Worm (Caenorhabditis elegans): ENCODE data around the gene T20G5.9.
"Not testable (repeated sequence)": the region's sequence is repeated elsewhere in the genome, so short reads cannot be mapped to it uniquely, and the experiment has no call there.

Gene T20G5.9

DNA sequence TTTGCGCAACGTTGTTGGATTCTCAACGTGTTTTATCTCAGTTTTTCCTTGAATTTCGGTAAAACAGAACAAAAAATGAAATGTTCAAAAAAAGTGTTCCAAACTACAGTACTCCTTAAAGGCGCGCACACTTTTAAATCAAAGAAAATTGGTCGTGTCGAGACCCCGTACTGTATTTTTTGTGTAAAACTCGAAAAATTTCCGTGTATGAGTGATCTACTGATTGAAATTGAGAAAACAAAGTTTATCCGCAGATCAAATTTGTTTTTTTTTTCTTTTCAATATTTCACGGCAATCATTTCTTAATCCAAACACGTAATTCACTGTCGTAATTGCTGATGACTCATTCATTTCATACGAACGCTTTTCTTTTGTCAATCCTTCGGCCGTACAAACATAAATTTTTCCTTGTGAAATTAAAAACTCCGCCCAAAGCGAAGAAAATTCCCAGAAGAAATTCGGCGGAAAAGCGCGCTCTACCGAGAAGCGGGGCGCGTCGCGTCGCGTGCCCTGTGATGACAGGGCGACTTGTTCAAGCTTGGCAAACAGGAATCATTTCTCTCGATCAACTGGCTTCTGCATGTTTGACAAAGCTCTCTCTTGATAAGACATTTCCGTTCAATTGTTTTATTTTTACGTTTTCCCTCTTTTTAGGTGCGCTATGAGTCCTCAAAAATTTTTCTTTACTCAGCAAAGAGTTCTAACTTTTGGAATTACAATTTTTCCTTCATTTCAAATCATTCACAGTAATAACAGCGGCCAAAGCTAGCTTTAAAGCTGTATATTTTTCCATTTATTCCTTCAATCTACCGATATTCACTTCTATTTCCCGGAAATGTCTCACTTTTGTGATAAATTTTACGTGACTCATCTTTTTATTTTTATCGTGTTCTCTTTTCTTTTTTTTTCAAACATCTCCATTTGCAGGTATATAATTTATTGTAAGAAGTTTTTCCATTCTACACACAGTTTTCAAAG lies 6.5 kb upstream of the T20G5.9 start, which contains the start of gene chc-1:
Gene chc-1, plus strand, starts transcription at position 928 of the 978 bp plus-strand sequence.
- no peak for TF ChIP-seq unc-62 (GFP tag; optimal IDR thresholded peaks at IDR 0.05)

DNA sequence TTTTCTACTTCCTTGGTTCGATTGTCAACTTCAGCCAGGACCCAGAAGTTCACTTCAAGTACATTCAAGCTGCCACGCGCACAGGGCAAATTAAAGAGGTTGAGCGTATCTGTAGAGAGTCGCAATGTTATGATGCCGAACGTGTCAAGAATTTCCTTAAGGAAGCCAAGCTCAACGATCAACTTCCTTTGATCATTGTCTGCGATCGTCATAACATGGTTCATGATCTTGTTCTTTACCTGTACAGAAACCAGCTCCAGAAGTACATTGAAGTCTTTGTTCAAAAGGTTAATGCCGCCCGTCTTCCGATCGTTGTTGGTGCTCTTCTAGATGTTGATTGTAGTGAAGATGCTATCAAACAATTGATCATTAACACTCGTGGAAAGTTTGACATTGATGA lies 3.3 kb upstream of the T20G5.9 start:
- no peak for TF ChIP-seq unc-62 (GFP tag; optimal IDR thresholded peaks at IDR 0.05)

DNA sequence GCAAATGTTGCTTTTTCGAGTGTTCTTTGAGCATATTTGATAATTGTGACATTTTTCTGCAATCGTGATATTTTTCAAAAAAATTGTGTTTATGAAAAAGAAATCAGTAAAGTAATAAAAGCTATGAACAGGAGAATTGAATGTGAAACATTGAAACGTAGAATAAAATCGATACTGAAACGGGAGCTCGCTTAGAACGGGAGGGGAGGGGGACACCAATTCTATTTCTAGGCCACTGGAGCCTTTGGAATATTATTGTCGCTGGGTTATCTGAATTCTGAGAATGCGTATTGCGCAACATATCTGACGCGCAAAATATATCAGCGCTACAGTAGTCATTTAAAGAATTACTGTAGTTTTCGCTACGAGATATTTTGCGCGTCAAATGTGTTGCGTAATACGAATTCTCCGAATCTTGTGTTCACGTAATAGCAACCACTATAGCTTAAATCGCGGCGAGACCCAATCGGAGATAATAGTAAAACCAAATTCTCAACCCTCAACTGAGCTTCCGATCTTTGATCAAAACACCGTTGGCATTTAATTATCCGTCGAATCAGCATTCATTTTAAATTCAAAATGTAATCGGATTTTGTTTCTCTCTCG lies 2.4 kb downstream of the T20G5.9 start, which contains the start of the genes blos-1 and best-18:
Gene blos-1, minus strand, starts transcription at position 58 of the 606 bp plus-strand sequence.
Gene best-18, plus strand, starts transcription at position 508 of the 606 bp plus-strand sequence.
- TF ChIP-seq unc-62 (GFP tag; optimal IDR thresholded peaks at IDR 0.05): no peak

DNA sequence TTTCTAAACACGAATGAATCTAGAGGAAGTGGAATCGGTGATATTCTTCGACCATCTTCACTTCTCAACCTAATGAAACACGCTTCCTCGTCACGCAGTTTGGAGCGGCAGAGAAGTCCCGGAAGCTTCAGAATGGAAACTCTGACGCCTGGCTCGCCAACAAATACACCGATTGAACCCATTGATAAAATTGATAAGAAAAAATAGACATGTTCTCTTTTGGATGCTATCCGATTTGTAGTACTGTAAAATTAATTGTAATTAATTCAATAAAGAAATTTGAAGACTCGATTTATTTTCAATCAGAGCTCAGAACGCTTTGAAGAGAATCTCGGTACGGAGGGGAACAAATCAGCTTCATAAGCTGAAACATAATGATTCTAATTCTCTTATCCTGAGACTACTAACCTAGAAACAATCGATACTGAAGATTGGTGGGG lies 4.9 kb downstream of the T20G5.9 start:
- TF ChIP-seq unc-62 (GFP tag; optimal IDR thresholded peaks at IDR 0.05): no peak

DNA sequence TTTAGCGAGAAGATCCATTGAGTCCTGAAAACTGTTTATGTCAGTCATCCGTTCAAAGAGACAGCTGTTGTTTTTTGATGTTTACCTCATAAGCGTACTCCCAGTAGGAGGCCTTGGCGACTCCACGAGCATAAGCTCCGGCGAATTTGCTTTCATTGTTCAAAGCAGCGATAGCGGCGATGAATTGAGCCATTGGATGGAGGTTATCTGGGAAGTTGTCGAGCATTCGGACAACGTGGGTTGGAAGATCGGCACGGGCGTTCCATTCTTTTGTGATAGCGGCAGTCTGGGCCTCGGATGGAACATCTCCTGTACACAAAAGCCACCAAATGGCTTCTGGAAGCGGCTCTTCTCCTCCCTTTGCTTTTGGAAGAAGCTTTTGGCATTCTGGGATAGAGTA lies 6.2 kb downstream of the T20G5.9 start:
- no peak for TF ChIP-seq unc-62 (GFP tag; optimal IDR thresholded peaks at IDR 0.05)

DNA sequence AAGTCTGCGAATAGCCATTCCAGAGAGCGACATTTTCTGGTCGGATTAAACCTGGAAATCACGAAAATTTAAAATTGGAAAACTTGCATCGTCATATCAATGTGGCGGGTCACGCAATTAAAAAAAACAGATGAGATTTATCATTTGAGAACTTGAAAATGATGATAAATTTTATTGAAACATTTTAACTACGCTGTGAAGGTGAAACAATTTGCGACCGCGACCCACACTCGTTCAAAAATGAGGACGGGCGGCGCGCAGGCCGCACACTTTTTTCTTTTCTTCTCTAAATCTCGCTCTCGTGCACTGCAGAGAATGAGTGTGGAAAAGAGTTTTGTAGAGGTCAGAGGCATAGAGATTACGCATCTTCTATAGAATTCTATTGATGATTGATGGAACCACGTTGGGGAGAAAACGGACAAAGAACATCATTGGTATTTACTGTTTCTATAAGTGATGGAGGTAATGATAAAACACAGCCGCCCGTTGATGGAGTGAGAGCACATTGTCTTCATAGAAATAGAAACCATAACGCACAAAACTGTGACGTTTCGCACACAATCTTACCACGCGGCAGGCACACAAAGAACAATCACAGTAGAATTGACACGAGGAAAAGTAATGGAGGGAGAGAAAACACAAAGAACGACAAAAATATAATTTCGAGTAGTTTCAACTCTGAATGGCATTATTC lies 7.1 kb downstream of the T20G5.9 start, which contains the start of gene cts-1:
Gene cts-1, minus strand, starts transcription at position 51 of the 694 bp plus-strand sequence.
- no peak for TF ChIP-seq unc-62 (GFP tag; optimal IDR thresholded peaks at IDR 0.05)

DNA sequence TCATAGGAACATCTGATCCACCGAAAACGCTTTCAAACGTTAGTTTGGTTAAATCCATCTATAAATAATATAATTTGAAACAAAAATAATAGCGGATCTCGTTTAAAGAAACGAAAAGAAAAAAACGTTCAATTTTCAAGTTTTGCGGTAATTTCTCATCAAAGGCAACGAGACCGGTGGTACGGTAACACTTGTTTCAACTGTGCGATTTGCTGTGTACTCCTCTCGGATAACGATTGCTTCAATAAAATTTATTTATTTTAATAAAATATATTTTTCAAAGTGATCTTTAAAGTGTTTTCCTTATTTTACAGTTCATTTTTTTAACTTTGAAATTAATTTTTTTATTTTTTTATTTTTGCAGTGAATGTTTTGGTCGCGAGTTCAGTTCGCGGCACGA lies 8.9 kb downstream of the T20G5.9 start, which contains the start of the genes rde-4 and cox-14:
Gene rde-4, minus strand, starts transcription at position 60 of the 400 bp plus-strand sequence.
Gene cox-14, plus strand, starts transcription at position 356 of the 400 bp plus-strand sequence.
- TF ChIP-seq unc-62 (GFP tag; optimal IDR thresholded peaks at IDR 0.05): no peak

DNA sequence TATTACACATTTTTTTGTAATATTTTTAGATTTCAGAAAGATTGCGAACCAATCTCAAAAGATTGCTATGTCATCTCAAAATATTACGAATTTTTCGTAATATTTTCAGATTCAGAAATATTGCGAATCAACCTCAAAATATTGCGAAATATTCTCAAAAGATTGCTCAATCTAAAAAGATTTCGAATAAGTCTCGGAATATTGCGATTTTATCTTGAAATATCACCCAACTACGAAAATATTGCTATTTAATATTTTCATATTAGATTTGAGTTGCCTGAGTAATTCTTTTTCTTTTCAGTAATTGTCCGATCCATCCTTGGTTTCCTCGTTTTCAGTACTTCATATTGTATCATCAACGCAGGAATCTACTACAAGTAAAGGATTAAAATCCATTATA lies 12.2 kb downstream of the T20G5.9 start, which contains the start of gene Y70G10A.4:
Gene Y70G10A.4, plus strand, starts transcription at position 301 of the 400 bp plus-strand sequence.
- TF ChIP-seq unc-62 (GFP tag; optimal IDR thresholded peaks at IDR 0.05): not testable (repeated sequence)

DNA sequence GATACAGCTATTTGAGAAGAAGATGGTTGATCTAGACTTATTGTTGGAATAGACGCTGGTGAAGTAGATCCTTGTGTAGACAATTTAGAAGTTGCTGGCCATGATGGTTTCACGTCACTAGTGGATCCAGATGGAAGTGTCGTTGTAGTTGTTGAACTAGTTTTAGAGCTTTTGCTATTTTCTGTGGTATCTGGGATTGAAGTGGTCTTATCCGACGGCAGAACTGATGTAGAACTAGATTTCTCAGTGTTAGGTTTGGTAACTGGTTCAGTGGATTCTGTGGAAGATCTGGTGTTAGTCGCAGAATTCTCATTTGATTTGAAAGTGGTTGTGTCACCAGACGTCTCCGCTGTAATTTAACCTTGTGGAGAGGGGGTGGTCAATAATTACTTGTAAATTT lies 22.0 kb downstream of the T20G5.9 start:
- no peak for TF ChIP-seq unc-62 (GFP tag; optimal IDR thresholded peaks at IDR 0.05)

DNA sequence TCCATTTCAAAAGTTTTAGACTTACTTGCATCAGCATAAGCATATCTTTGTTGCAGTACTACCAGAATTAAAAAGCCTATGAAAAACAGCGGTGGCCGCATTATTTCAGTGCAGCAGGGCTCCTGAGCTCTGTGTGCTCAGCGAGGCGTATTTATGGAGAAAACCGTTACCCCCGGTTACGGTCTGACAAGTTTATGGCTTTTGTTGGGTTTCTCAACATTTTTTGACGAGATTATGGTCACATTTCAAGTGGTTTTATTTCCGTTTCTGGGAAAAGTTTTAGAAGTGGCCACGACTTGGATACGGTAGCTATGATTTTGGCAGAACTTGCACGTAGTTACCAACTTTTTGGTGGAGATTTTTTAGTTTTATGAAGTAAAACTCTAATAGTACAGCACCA lies 24.3 kb downstream of the T20G5.9 start, which contains the start of gene paml-1:
Gene paml-1, minus strand, starts transcription at position 101 of the 400 bp plus-strand sequence.
- TF ChIP-seq unc-62 (GFP tag; optimal IDR thresholded peaks at IDR 0.05): no peak

DNA sequence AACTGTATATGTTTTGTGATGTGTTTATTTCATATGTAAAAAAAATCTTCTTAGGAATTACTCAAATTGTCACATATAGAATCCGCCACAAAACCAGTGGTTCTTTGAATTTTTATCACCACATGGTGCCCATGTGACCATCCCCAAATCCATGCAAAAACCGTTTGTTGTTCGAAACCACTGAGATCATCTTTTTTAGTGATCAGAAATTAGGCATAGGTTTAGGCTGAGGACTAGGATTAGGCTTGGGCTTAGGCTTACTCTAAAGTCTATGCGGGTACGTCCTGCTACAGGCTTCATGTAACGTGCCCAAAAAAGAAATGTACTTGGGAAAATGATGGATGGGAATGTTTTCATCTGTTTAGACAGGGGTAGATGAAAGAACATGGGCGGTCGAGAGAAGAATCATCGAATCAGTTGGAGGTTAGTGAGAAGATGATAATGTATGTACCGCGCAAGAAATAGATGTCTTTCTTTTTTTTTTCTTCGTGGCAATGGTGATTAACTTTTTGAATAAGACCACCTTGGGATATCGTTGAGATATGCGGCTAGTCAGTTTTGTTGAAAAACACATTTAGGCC lies 26.7 kb downstream of the T20G5.9 start:
- no peak for TF ChIP-seq unc-62 (GFP tag; optimal IDR thresholded peaks at IDR 0.05)

DNA sequence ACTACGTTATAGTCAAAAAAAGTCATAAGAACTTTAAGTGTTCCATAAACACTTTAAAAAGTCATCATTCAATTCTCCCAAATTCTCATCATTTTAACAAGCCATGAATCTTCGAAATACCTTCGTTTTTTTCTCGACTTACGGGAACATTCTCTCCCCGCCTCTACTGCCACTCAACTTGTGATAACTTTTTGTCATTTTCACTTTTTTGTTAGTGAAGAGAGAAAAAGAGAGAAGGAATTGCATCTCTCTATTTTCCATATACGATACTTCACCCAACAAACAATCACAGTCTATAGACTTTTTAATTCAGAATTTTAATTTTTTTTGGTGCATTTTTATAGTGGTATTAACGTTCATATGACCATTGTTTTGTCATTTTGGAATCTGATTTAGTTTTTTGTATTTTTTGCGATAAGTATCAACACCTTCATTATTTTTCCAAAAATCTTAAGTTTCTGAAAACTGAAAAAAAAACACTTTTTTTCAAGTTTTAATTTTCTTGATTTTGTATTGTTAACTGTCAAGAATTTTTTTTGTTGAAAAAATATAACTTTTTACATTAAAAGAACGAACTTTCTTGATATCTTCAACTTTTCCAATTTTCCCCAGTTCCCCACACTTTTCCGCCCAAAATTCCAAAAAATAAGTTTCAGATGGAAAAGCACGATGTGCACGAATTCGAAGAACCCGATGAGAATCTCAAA lies 29.0 kb downstream of the T20G5.9 start, which contains the start of gene Y70G10A.3:
Gene Y70G10A.3, plus strand, starts transcription at position 657 of the 707 bp plus-strand sequence.
- no peak for TF ChIP-seq unc-62 (GFP tag; optimal IDR thresholded peaks at IDR 0.05)

DNA sequence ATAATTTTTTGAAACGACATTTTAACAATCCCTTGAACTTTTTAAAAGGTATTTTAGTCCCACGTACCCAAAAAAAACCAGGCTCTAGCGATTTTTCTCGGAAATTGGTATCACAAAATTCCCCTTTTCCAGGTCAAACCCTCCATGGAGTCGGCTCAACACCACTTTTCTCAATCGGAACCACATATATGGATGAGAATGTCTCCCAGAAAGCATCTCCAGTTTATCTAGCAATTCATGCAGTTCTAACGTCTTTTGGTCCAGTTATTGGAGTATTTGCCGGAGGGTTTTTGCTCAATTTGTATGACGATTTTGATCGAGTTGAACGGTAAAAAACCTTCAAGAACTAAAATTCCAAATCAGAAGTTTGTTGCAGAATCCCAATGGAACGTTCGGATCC lies 30.4 kb downstream of the T20G5.9 start:
- no peak for TF ChIP-seq unc-62 (GFP tag; optimal IDR thresholded peaks at IDR 0.05)

DNA sequence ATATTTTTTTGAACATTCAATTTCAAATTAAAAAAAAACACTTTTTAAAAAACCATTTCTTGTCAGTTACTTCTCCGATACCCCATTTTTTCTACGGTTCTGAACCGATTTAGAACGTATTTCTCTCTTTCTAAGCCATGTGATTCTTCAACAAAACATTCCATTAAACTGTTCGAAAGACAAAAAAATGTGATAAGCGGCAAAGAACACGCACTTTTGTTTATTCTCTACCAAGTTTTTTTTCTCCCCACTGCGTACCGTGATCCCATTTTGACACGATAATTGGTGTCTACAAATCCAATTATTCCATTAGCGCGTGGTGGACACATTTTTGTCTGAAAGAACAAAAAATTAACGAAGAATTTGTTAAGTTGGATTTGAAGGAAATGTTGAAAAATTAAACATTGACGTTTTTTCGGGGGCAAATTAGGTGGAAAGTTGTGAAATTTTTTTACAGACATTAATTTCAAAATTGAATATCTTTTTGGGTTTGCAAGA lies 31.7 kb downstream of the T20G5.9 start:
- TF ChIP-seq unc-62 (GFP tag; optimal IDR thresholded peaks at IDR 0.05): no peak

All from whole organism, dauer.